Worm (Caenorhabditis elegans): ENCODE results near the gene ZC317.6.

The ZC317.6 gene

DNA sequence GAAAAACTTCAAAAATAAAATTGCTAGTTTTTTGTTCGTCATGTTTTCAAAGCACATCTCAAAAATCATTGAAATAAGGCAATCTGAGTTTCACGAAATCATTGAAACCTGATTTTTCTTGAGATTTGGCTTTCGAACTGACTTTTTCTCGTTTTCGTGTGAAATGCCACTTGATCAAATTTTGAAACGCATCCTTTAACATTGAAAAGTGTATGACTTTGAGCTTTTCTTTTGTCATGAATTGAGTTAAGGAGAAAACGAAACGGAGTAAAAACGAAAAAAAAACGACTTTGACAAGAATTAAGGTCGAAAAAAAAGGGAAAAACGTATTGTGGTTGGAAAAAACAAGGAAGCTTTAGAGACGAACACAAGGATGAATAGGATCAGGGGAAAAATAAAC is 13.4 kb downstream of the ZC317.6 start:
- TF ChIP-seq zag-1 (tag; optimal IDR thresholded peaks at IDR 0.05) (no peak), ztf-11 (tag; optimal IDR thresholded peaks at IDR 0.05) (no peak), snpc-4 (tag; optimal IDR thresholded peaks at IDR 0.05) (no peak), blmp-1 (tag; optimal IDR thresholded peaks at IDR 0.05; ENCODE audit: insufficient read depth) (no peak), ama-1 (optimal IDR thresholded peaks at IDR 0.05) (no peak), egl-27 (tag; optimal IDR thresholded peaks at IDR 0.05) (no peak), elt-1 (tag; optimal IDR thresholded peaks at IDR 0.05) (no peak), mbf-1 (tag; optimal IDR thresholded peaks at IDR 0.05) (no peak), nhr-11 (tag; optimal IDR thresholded peaks at IDR 0.05) (no peak)

DNA sequence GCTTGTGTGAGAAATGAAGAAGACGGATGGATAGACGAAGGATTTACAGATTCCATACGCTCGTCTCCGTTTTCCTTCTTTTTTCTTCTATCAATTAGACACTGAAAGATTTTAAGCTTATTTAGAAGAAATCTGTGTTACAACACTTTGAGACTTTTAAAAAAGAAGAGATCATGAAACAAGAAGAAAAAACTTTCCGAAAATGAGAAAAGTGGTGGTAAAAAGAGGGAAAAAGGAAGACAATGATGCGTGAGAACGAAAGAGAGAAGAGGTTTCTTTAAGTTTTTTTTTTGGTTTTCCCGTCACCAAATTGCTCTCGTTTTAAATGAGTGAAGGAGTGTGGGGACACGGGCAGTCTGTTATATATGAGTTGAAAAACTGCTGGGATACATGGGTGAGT is 14.8 kb downstream of the ZC317.6 start, which contains the start of gene glc-3:
Gene glc-3 (minus strand): TSS at position 101 of the 400 bp plus-strand sequence.
- TF ChIP-seq sem-4 (tag; optimal IDR thresholded peaks at IDR 0.05) = no peak

DNA sequence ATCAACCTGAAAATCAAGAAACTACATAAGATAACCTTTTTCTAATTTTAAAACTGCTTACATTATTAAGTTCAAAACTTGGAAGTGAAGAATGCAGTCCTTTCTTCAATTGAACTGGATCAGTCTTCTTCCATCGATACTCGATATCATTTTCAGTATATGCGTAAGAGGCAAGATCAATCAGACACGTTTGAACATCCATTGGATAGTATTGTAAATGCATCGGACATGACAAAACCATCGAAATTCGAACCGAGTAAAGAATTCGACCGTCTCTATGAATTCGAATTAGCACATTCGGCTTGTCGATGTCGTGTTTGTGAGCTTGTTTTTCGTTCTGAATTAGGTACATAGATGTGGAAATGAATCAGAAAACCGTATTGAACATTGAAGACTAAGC is 17.6 kb downstream of the ZC317.6 start:
- TF ChIP-seq blmp-1 (tag; optimal IDR thresholded peaks at IDR 0.05; ENCODE audit: insufficient read depth) (no peak), lin-39 (tag; optimal IDR thresholded peaks at IDR 0.05) (no peak), fos-1 (tag; optimal IDR thresholded peaks at IDR 0.05) (no peak), Y55F3AM.14 (GFP tag; optimal IDR thresholded peaks at IDR 0.05) (no peak)

DNA sequence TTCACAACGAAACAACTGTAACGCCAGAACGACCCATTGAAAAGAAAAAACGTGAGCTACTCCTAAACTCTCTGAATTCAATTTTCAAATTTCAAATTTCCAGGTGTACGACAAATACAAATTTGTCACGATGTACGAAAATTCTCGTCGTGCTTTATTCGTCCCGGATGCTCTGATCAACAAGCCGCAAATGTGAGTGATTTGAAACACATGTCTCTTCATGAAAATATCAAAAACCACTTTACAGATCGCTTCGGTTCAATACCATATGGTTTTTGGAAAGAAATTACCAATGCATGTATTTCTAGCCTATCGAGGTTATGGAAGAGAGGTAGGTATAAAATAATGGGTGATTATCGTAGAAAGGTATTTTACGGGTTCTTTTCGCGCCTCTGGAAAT is 21.3 kb downstream of the ZC317.6 start:
- no peak for TF ChIP-seq F13H6.1 (tag; optimal IDR thresholded peaks at IDR 0.05)
- no peak for TF ChIP-seq mbf-1 (tag; optimal IDR thresholded peaks at IDR 0.05)
- TF ChIP-seq nhr-12 (tag; optimal IDR thresholded peaks at IDR 0.05) = no peak
- TF ChIP-seq lin-13 (GFP tag; optimal IDR thresholded peaks at IDR 0.05) = no peak
- TF ChIP-seq snpc-4 (tag; optimal IDR thresholded peaks at IDR 0.05) = no peak

DNA sequence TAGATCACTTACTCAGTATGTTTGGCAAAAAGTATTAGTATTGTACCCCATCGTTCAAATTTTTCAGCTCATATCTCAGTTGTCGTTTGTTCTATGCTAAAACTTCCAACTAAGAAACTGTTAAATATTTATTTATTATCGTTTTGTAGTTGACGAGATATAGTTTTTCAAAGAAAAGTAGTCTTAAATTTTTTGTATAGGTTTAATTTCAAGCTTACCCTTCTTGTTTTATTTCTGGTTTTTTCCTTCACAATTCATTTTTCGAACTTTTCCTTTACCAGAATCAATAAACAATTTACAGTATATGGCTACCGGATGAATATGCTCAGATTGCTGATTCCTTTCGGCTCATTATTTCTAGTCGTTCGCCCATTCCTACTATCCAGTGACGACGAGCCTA is 22.6 kb downstream of the ZC317.6 start, which contains the start of gene F08F3.1:
Gene F08F3.1 (plus strand): TSS at position 301 of the 400 bp plus-strand sequence.
- TF ChIP-seq lsy-2 (tag; optimal IDR thresholded peaks at IDR 0.05) (no peak), nhr-11 (tag; optimal IDR thresholded peaks at IDR 0.05) (no peak), lin-13 (GFP tag; optimal IDR thresholded peaks at IDR 0.05) (no peak), unc-55 (GFP tag; optimal IDR thresholded peaks at IDR 0.05) (no peak), ZK546.5 (tag; optimal IDR thresholded peaks at IDR 0.05) (no peak), nhr-25 (tag; optimal IDR thresholded peaks at IDR 0.05) (no peak), sma-3 (GFP tag; optimal IDR thresholded peaks at IDR 0.05) (no peak), nhr-129 (tag; optimal IDR thresholded peaks at IDR 0.05) (no peak), ceh-82 (tag; optimal IDR thresholded peaks at IDR 0.05) (no peak), egl-27 (tag; optimal IDR thresholded peaks at IDR 0.05) (no peak), fos-1 (tag; optimal IDR thresholded peaks at IDR 0.05) (no peak), snpc-4 (tag; optimal IDR thresholded peaks at IDR 0.05) (no peak)

DNA sequence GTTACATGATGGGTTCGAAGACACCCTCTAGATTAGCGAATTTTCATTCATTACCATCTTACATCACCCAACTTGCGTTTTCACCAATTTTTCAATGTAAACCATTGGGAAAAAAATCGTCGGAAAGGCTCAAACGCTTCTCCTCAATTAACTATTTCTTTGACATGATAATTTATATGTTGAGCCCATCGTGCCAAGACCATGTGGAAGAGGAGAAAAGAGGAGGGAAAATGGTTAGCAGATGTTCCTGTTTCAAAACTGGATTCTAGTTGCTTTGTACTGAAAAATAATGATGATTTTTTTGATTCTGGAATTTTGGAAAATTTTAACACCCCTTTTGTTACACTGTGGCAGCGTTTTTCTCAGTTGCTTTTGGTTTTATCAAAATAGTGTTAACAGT is 24.4 kb downstream of the ZC317.6 start:
- no peak for TF ChIP-seq lin-11 (tag; optimal IDR thresholded peaks at IDR 0.05)
- TF ChIP-seq ceh-82 (tag; optimal IDR thresholded peaks at IDR 0.05) = no peak
- TF ChIP-seq nhr-6 (tag; optimal IDR thresholded peaks at IDR 0.05) = no peak
- no peak for TF ChIP-seq R02D3.7 (tag; optimal IDR thresholded peaks at IDR 0.05)
- no peak for TF ChIP-seq mab-5 (tag; optimal IDR thresholded peaks at IDR 0.05)
- TF ChIP-seq nhr-11 (tag; optimal IDR thresholded peaks at IDR 0.05) = no peak
- no peak for TF ChIP-seq C34F6.9 (tag; optimal IDR thresholded peaks at IDR 0.05)
- TF ChIP-seq nhr-21 (tag; optimal IDR thresholded peaks at IDR 0.05) = no peak
- TF ChIP-seq ceh-16 (tag; optimal IDR thresholded peaks at IDR 0.05) = no peak
- TF ChIP-seq lin-39 (tag; optimal IDR thresholded peaks at IDR 0.05) = no peak
- TF ChIP-seq snpc-4 (tag; optimal IDR thresholded peaks at IDR 0.05) = no peak

DNA sequence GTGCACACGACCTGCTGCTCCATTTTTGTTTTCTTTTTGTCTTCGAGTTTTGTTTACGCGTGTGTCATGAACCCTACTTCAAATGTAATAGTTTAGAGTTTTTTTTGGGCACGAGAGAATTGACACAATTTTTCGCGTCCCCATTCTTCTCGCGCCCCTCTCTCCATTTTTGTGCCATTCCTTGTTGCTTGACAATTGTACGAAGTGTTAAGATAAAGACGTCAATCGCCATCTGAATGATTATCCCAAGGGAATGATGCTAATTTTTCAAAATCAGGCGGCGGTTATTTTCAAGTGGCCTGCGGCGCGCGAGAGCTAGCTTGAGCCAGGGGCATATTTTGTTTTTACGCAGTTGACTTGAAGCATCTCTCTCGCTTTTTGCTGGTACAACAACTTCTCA is 26.0 kb downstream of the ZC317.6 start:
- TF ChIP-seq mab-5 (tag; optimal IDR thresholded peaks at IDR 0.05) = peak; percentile 3
- peak; percentile 13 for TF ChIP-seq zag-1 (tag; optimal IDR thresholded peaks at IDR 0.05)
- no peak for TF ChIP-seq alr-1 (tag; optimal IDR thresholded peaks at IDR 0.05)
